Fruit fly (Drosophila melanogaster) whole organism, embryonic: ENCODE data around the gene CG15643.

Experiments used
- Antp ChIP-seq: fragments of 200-800 bp; sonication (Bioruptor generic); optimal IDR thresholded peaks from 3 replicates; lab custom pipeline; 2016; ENCODE audit warnings: missing biosample characterization, missing genetic modification characterization
- B-H2 ChIP-seq: fragments of 200-800 bp; sonication (Bioruptor generic); optimal IDR thresholded peaks from 2 replicates; lab custom pipeline; 2018; ENCODE audit warnings: missing biosample characterization, mild to moderate bottlenecking, missing genetic modification characterization
- CG11696 ChIP-seq: fragments of 200-800 bp; sonication (Bioruptor generic); IDR thresholded peaks from 2 replicates; pipeline ENCODE4 v1.3.6; 2022; ENCODE audit warnings: missing biosample characterization, missing genetic modification characterization
- CG13123 ChIP-seq: fragments of 200-800 bp; sonication (Bioruptor generic); optimal IDR thresholded peaks from 2 replicates; lab custom pipeline; 2016; ENCODE audit warnings: missing biosample characterization, missing genetic modification characterization
- CG13287 ChIP-seq: fragments of 200-800 bp; sonication (Bioruptor generic); IDR thresholded peaks from 2 replicates; pipeline ENCODE4 v1.3.6; 2022; ENCODE audit warnings: missing biosample characterization, missing genetic modification characterization; ENCODE audit not compliant: partially characterized antibody
- CG14050 ChIP-seq: fragments of 200-800 bp; sonication (Bioruptor generic); IDR thresholded peaks from 3 replicates; pipeline ENCODE4 v1.3.6; 2022; ENCODE audit warnings: missing biosample characterization, missing genetic modification characterization
- CG1529 ChIP-seq: fragments of 200-800 bp; sonication (Bioruptor generic); optimal IDR thresholded peaks from 3 replicates; lab custom pipeline; 2018; ENCODE audit warnings: missing biosample characterization, missing genetic modification characterization
- CG15514 ChIP-seq: fragments of 200-800 bp; sonication (Bioruptor generic); optimal IDR thresholded peaks from 3 replicates; lab custom pipeline; 2017; ENCODE audit warnings: missing biosample characterization, missing genetic modification characterization, mild to moderate bottlenecking, moderate library complexity, missing genetic modification reagents
- CG15696 ChIP-seq: fragments of 200-800 bp; sonication (Bioruptor generic); optimal IDR thresholded peaks from 2 replicates; lab custom pipeline; 2019; ENCODE audit warnings: missing biosample characterization, mild to moderate bottlenecking, missing genetic modification characterization, moderate library complexity
- CG17359 ChIP-seq: fragments of 200-800 bp; sonication (Bioruptor generic); optimal IDR thresholded peaks from 3 replicates; lab custom pipeline; 2018; ENCODE audit warnings: missing biosample characterization, mild to moderate bottlenecking, missing genetic modification characterization, moderate library complexity
- CG18599 ChIP-seq: fragments of 200-800 bp; sonication (Bioruptor generic); optimal IDR thresholded peaks from 3 replicates; lab custom pipeline; 2017; ENCODE audit warnings: missing biosample characterization, missing genetic modification characterization, mild to moderate bottlenecking, moderate library complexity, missing genetic modification reagents
- CG2120 ChIP-seq: fragments of 200-800 bp; sonication (Bioruptor generic); optimal IDR thresholded peaks from 3 replicates; lab custom pipeline; 2016; ENCODE audit warnings: missing biosample characterization, missing genetic modification characterization
- CG2129 ChIP-seq: fragments of 200-800 bp; sonication (Bioruptor generic); IDR thresholded peaks from 2 replicates; pipeline ENCODE4 v1.3.6; 2022; ENCODE audit warnings: missing biosample characterization, missing genetic modification characterization; ENCODE audit not compliant: partially characterized antibody
- CG30020 ChIP-seq: fragments of 200-800 bp; optimal IDR thresholded peaks from 2 replicates; lab custom pipeline; 2019; ENCODE audit warnings: missing biosample characterization, mild to moderate bottlenecking, missing genetic modification characterization, moderate library complexity
- CG4404 ChIP-seq: fragments of 200-800 bp; sonication (Bioruptor generic); IDR thresholded peaks from 2 replicates; pipeline ENCODE4 v1.3.6; 2022; ENCODE audit warnings: missing biosample characterization, missing genetic modification characterization
- CG8765 ChIP-seq: fragments of 200-800 bp; sonication (Bioruptor generic); IDR thresholded peaks from 2 replicates; pipeline ENCODE4 v1.3.6; 2022; ENCODE audit warnings: missing biosample characterization, missing genetic modification characterization
- CG9437 ChIP-seq: fragments of 200-800 bp; sonication (Bioruptor generic); optimal IDR thresholded peaks from 2 replicates; lab custom pipeline; 2018; ENCODE audit warnings: missing biosample characterization, mild to moderate bottlenecking, missing genetic modification characterization
- CG9817 ChIP-seq: fragments of 200-800 bp; sonication (Bioruptor generic); optimal IDR thresholded peaks from 2 replicates; lab custom pipeline; 2018; ENCODE audit warnings: missing biosample characterization, mild to moderate bottlenecking, missing genetic modification characterization, moderate library complexity
- D ChIP-seq, 2 experiments: fragments of 200-800 bp in 1 of 2; fragments of >200 bp in 1 of 2; sonication (Bioruptor generic) in 1 of 2; optimal IDR thresholded peaks; 2 replicates in 1 of 2; 3 replicates in 1 of 2; lab custom pipeline; 2017; ENCODE audit warnings: mild to moderate bottlenecking in 1 of 2, missing biosample characterization in 1 of 2, missing genetic modification characterization in 1 of 2, missing genetic modification reagents in 1 of 2
- Eip74EF ChIP-seq, 2 experiments: fragments of 200-800 bp in 1 of 2; fragments of >200 bp in 1 of 2; sonication (Bioruptor generic) in 1 of 2; optimal IDR thresholded peaks; 2 replicates each; lab custom pipeline; 2017 to 2019; ENCODE audit warnings: missing biosample characterization in 2 of 2, missing genetic modification characterization in 2 of 2, mild to moderate bottlenecking in 1 of 2, moderate library complexity in 1 of 2
- Elba2 ChIP-seq: fragments of 200-800 bp; sonication (Bioruptor generic); optimal IDR thresholded peaks from 3 replicates; lab custom pipeline; 2016; ENCODE audit warnings: missing biosample characterization, missing genetic modification characterization
- GATAe ChIP-seq: fragments of 200-800 bp; sonication (Bioruptor generic); conservative IDR thresholded peaks from 2 replicates; pipeline ENCODE4 v1.3.6; 2022; ENCODE audit warnings: missing biosample characterization, missing genetic modification characterization
- Gsc ChIP-seq: fragments of 200-800 bp; sonication (Bioruptor generic); IDR thresholded peaks from 2 replicates; pipeline ENCODE4 v1.3.6; 2022; ENCODE audit warnings: missing biosample characterization, missing genetic modification characterization
- HLH4C ChIP-seq: fragments of 200-800 bp; sonication (Bioruptor generic); IDR thresholded peaks from 3 replicates; pipeline ENCODE4 v1.3.6; 2022; ENCODE audit warnings: missing biosample characterization, missing genetic modification characterization; ENCODE audit not compliant: partially characterized antibody
- HmgD ChIP-seq: fragments of 200-800 bp; sonication (Bioruptor generic); optimal IDR thresholded peaks from 3 replicates; lab custom pipeline; 2016; ENCODE audit warnings: missing biosample characterization, missing genetic modification characterization
- Lhr ChIP-seq: fragments of 200-800 bp; sonication (Bioruptor generic); optimal IDR thresholded peaks from 3 replicates; lab custom pipeline; 2017; ENCODE audit warnings: mild to moderate bottlenecking, missing biosample characterization, missing genetic modification reagents, missing genetic modification characterization
- MESR4 ChIP-seq: fragments of 200-800 bp; sonication (Bioruptor generic); optimal IDR thresholded peaks from 2 replicates; lab custom pipeline; 2018; ENCODE audit warnings: missing biosample characterization, mild to moderate bottlenecking, missing genetic modification characterization, moderate library complexity
- NfI ChIP-seq: fragments of 200-800 bp; sonication (Bioruptor generic); optimal IDR thresholded peaks from 3 replicates; lab custom pipeline; 2018; ENCODE audit warnings: missing biosample characterization, mild to moderate bottlenecking, missing genetic modification characterization, moderate library complexity
- Scr ChIP-seq: fragments of 200-800 bp; sonication (Bioruptor generic); IDR thresholded peaks from 2 replicates; pipeline ENCODE4 v1.3.6; 2022; ENCODE audit warnings: missing biosample characterization, missing genetic modification characterization; ENCODE audit not compliant: partially characterized antibody
- al ChIP-seq: fragments of 200-800 bp; sonication (Bioruptor generic); IDR thresholded peaks from 2 replicates; pipeline ENCODE4 v1.3.6; 2022; ENCODE audit warnings: missing biosample characterization, missing genetic modification characterization
- az2 ChIP-seq: fragments of 200-800 bp; sonication (Bioruptor generic); optimal IDR thresholded peaks from 3 replicates; lab custom pipeline; 2016; ENCODE audit warnings: missing biosample characterization, missing genetic modification characterization
- bowl ChIP-seq: fragments of 200-800 bp; sonication (Bioruptor generic); IDR thresholded peaks from 2 replicates; pipeline ENCODE4 v1.3.6; 2022; ENCODE audit warnings: missing biosample characterization, missing genetic modification characterization
- br ChIP-seq: fragments of >200 bp; optimal IDR thresholded peaks from 2 replicates; lab custom pipeline; 2017
- bsh ChIP-seq, 2 experiments: fragments of 200-800 bp; sonication (Bioruptor generic); optimal IDR thresholded peaks; 2 replicates each; lab custom pipeline; 2017 to 2018; ENCODE audit warnings: mild to moderate bottlenecking in 2 of 2, missing biosample characterization in 2 of 2, missing genetic modification characterization in 2 of 2, moderate library complexity in 1 of 2
- ci ChIP-seq: fragments of 200-800 bp; sonication (Bioruptor generic); IDR thresholded peaks from 3 replicates; pipeline ENCODE4 v1.3.6; 2022; ENCODE audit warnings: missing biosample characterization, missing genetic modification characterization
- dati ChIP-seq: fragments of 200-800 bp; sonication (Bioruptor generic); IDR thresholded peaks from 2 replicates; pipeline ENCODE4 v1.3.6; 2022; ENCODE audit warnings: missing biosample characterization, missing genetic modification characterization
- fd102C ChIP-seq: fragments of 200-800 bp; sonication (Bioruptor generic); optimal IDR thresholded peaks from 2 replicates; lab custom pipeline; 2018; ENCODE audit warnings: missing biosample characterization, mild to moderate bottlenecking, missing genetic modification characterization, moderate library complexity
- jing ChIP-seq: fragments of 200-800 bp; sonication (Bioruptor generic); optimal IDR thresholded peaks from 2 replicates; lab custom pipeline; 2018; ENCODE audit warnings: missing biosample characterization, mild to moderate bottlenecking, missing genetic modification characterization
- jumu ChIP-seq: fragments of 200-800 bp; sonication (Bioruptor generic); optimal IDR thresholded peaks from 3 replicates; lab custom pipeline; 2016; ENCODE audit warnings: missing biosample characterization, missing genetic modification characterization
- kah ChIP-seq: fragments of 200-800 bp; sonication (Bioruptor generic); optimal IDR thresholded peaks from 2 replicates; lab custom pipeline; 2018; ENCODE audit warnings: missing biosample characterization, mild to moderate bottlenecking, missing genetic modification characterization
- lbe ChIP-seq: fragments of 200-800 bp; sonication (Bioruptor generic); optimal IDR thresholded peaks from 2 replicates; lab custom pipeline; 2016; ENCODE audit warnings: missing biosample characterization, mild to moderate bottlenecking, missing genetic modification characterization
- lov ChIP-seq, 2 experiments: fragments of 200-800 bp in 1 of 2; fragments of >200 bp in 1 of 2; sonication (Bioruptor generic) in 1 of 2; IDR thresholded peaks in 1 of 2; optimal IDR thresholded peaks in 1 of 2; 2 replicates in 1 of 2; 3 replicates in 1 of 2; pipeline versions ENCODE4 v1.3.6 to Lab custom; 2017 to 2022; ENCODE audit warnings: missing biosample characterization in 1 of 2, missing genetic modification characterization in 1 of 2
- mam ChIP-seq: fragments of 200-800 bp; sonication (Bioruptor generic); optimal IDR thresholded peaks from 3 replicates; lab custom pipeline; 2016; ENCODE audit warnings: missing biosample characterization, missing genetic modification characterization
- otp ChIP-seq: fragments of 200-800 bp; sonication (Bioruptor generic); IDR thresholded peaks from 3 replicates; pipeline ENCODE4, ENCODE4 v1.3.6; 2022; ENCODE audit warnings: missing biosample characterization, missing genetic modification characterization
- pum ChIP-seq: fragments of 200-800 bp; sonication (Bioruptor generic); optimal IDR thresholded peaks from 2 replicates; lab custom pipeline; 2016; ENCODE audit warnings: missing biosample characterization, missing genetic modification characterization
- tll ChIP-seq, 2 experiments: fragments of 200-800 bp in 1 of 2; fragments of >200 bp in 1 of 2; sonication (Bioruptor generic) in 1 of 2; optimal IDR thresholded peaks; 2 replicates each; lab custom pipeline; 2017 to 2019; ENCODE audit warnings: missing biosample characterization in 2 of 2, missing genetic modification characterization in 2 of 2, mild to moderate bottlenecking in 1 of 2, moderate library complexity in 1 of 2
- tna ChIP-seq: fragments of 200-800 bp; sonication (Bioruptor generic); IDR thresholded peaks from 2 replicates; pipeline ENCODE4 v1.3.6; 2022; ENCODE audit warnings: missing biosample characterization, missing genetic modification characterization; ENCODE audit not compliant: partially characterized antibody
- vvl ChIP-seq: fragments of 200-800 bp; sonication (Bioruptor generic); IDR thresholded peaks from 2 replicates; pipeline ENCODE4 v1.3.6; 2022; ENCODE audit warnings: missing biosample characterization, missing genetic modification characterization
- yki ChIP-seq: fragments of >200 bp; optimal IDR thresholded peaks from 3 replicates; lab custom pipeline; 2018

CG15643 gene

DNA sequence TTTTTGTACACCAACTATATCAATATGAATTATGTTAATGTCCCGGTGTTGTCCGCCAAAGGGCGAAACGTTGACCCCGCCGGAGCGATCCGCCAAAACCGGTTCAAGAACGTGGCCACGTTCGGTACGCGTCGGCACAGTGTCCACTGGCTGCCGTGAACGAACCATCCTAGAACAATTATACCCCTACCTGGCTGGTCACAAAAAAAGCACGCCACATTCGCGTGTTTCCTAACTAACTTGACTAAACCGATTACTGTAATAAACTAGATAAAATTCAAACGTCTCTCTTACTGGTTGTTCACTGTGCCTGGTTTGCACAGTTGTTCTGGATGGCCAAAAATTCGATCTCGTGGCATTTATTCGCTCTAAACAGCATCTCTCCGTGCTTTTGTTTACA is 7.6 kb upstream of the CG15643 start (continued):
- peak; percentile 95 for TF ChIP-seq vvl (GFP tag; lab: Robert Waterston, UW)
- peak; percentile 89 for TF ChIP-seq jumu (GFP tag; lab: Kevin White, UChicago)
- TF ChIP-seq CG13287 (GFP tag; lab: Robert Waterston, UW): no peak
- peak; percentile 65 for TF ChIP-seq kah (GFP tag; lab: Kevin White, UChicago)
- peak; percentile 59 for TF ChIP-seq Elba2 (GFP tag; lab: Kevin White, UChicago)
- no peak for TF ChIP-seq CG2129 (GFP tag; lab: Robert Waterston, UW)
- TF ChIP-seq CG15514 (GFP tag; lab: Kevin White, UChicago): peak; percentile 84
- peak; percentile 89 for TF ChIP-seq CG15696
- TF ChIP-seq CG8765 (GFP tag; lab: Robert Waterston, UW): peak; percentile 89
- TF ChIP-seq dati (GFP tag; lab: Robert Waterston, UW): peak; percentile 67
- no peak for TF ChIP-seq HLH4C (GFP tag; lab: Robert Waterston, UW)
- peak; percentile 64 for TF ChIP-seq CG9437
- TF ChIP-seq CG17359 (tag; lab: Kevin White, UChicago): peak; percentile 87
- peak; percentile 98 for TF ChIP-seq lbe (GFP tag; lab: Kevin White, UChicago)
- TF ChIP-seq al: peak; percentile 93
- no peak for TF ChIP-seq D (optimal IDR thresholded peaks at IDR 0.05; lab: Kevin White, UChicago)
- TF ChIP-seq D (GFP tag; optimal IDR thresholded peaks at IDR 0.05; lab: Kevin White, UChicago): peak; percentile 87
- peak; percentile 94 for TF ChIP-seq CG18599 (GFP tag; lab: Kevin White, UChicago)
- TF ChIP-seq Scr: no peak
- TF ChIP-seq NfI: peak; percentile 92
- TF ChIP-seq yki (lab: Kevin White, UChicago): no peak
- no peak for TF ChIP-seq lov (optimal IDR thresholded peaks at IDR 0.05; lab: Kevin White, UChicago)
- TF ChIP-seq lov (GFP tag; IDR thresholded peaks at IDR 0.05; lab: Robert Waterston, UW): peak; percentile 91
- peak; percentile 96 for TF ChIP-seq CG2120 (GFP tag; lab: Kevin White, UChicago)
- TF ChIP-seq ci (GFP tag; lab: Robert Waterston, UW): peak; percentile 96
- TF ChIP-seq jing (GFP tag; lab: Kevin White, UChicago): peak; percentile 80
- peak; percentile 92 for TF ChIP-seq az2
- peak; percentile 92 for TF ChIP-seq CG9817 (tag; lab: Kevin White, UChicago)
- TF ChIP-seq MESR4: peak; percentile 45
- TF ChIP-seq B-H2 (GFP tag; lab: Kevin White, UChicago): peak; percentile 87
- TF ChIP-seq Gsc: peak; percentile 83
- TF ChIP-seq CG14050 (GFP tag; lab: Robert Waterston, UW): peak; percentile 86
- TF ChIP-seq CG1529 (GFP tag; lab: Kevin White, UChicago): peak; percentile 82
- peak; percentile 81 for TF ChIP-seq CG13123 (GFP tag; lab: Kevin White, UChicago)
- TF ChIP-seq CG11696 (GFP tag; lab: Robert Waterston, UW): peak; percentile 83
- peak; percentile 90 to 94 for TF ChIP-seq bsh (GFP tag; optimal IDR thresholded peaks at IDR 0.05; lab: Kevin White, UChicago)
- peak; percentile 91 for TF ChIP-seq pum (GFP tag; lab: Kevin White, UChicago)
- TF ChIP-seq otp: peak; percentile 93
- TF ChIP-seq Lhr (GFP tag; lab: Kevin White, UChicago): peak; percentile 64
- TF ChIP-seq HmgD (GFP tag; lab: Kevin White, UChicago): peak; percentile 70
- peak; percentile 91 for TF ChIP-seq CG4404 (GFP tag; lab: Robert Waterston, UW)
- TF ChIP-seq bowl: peak; percentile 82
- peak in 1 of 2 experiments; percentile 77 for TF ChIP-seq Eip74EF (GFP tag; optimal IDR thresholded peaks at IDR 0.05; lab: Kevin White, UChicago)
- TF ChIP-seq br (lab: Kevin White, UChicago): no peak
- peak; percentile 60 for TF ChIP-seq CG30020 (tag; lab: Kevin White, UChicago)
- TF ChIP-seq Antp (GFP tag; lab: Kevin White, UChicago): peak; percentile 96
- TF ChIP-seq mam: peak; percentile 95
- no peak for TF ChIP-seq tll (GFP tag; optimal IDR thresholded peaks at IDR 0.05; lab: Kevin White, UChicago)
- no peak for TF ChIP-seq tna (GFP tag; lab: Robert Waterston, UW)
- TF ChIP-seq GATAe (GFP tag; lab: Robert Waterston, UW): peak; percentile 51
- TF ChIP-seq fd102C: peak; percentile 21
